Worm (Caenorhabditis elegans) whole organism, early embryonic: ENCODE results near the gene str-27.

Experiments used
- B0310.2 ChIP-seq: sonication (generic microtip); optimal IDR thresholded peaks from 2 replicates; lab custom pipeline; 2016; ENCODE audit warnings: mild to moderate bottlenecking, missing genetic modification characterization, missing compliant biosample characterization
- F13C5.2 ChIP-seq: sonication (generic microtip); optimal IDR thresholded peaks from 2 replicates; lab custom pipeline; 2017; ENCODE audit warnings: mild to moderate bottlenecking, missing genetic modification characterization, inconsistent platforms, missing compliant biosample characterization
- aly-1 ChIP-seq: sonication (generic microtip); optimal IDR thresholded peaks from 2 replicates; lab custom pipeline; 2016; ENCODE audit warnings: missing genetic modification characterization, missing compliant biosample characterization
- ama-1 ChIP-seq: fragments of 150-350 bp; optimal IDR thresholded peaks from 2 replicates; lab custom pipeline; 2014
- ceh-13 ChIP-seq: fragments of 200-800 bp; sonication (Bioruptor generic); optimal IDR thresholded peaks from 2 replicates; lab custom pipeline; 2018; ENCODE audit warnings: mild to moderate bottlenecking, missing genetic modification characterization, missing compliant biosample characterization
- ceh-36 ChIP-seq: sonication (generic microtip); optimal IDR thresholded peaks from 2 replicates; lab custom pipeline; 2016; ENCODE audit warnings: missing genetic modification characterization, inconsistent platforms, missing compliant biosample characterization
- ets-7 ChIP-seq: sonication (generic microtip); optimal IDR thresholded peaks from 2 replicates; lab custom pipeline; 2016; ENCODE audit warnings: missing genotype, missing genetic modification characterization, missing compliant biosample characterization
- flt-1 ChIP-seq: fragments of 200-800 bp; sonication (Bioruptor generic); IDR thresholded peaks from 2 replicates; pipeline ENCODE4 v1.3.6; 2022; ENCODE audit warnings: missing genetic modification characterization, missing compliant biosample characterization
- hmbx-1 ChIP-seq: sonication (generic microtip); optimal IDR thresholded peaks from 2 replicates; lab custom pipeline; 2016; ENCODE audit warnings: mild to moderate bottlenecking, missing genetic modification characterization, missing compliant biosample characterization
- hmg-4 ChIP-seq: fragments of 200-800 bp; sonication (Bioruptor generic); optimal IDR thresholded peaks from 2 replicates; lab custom pipeline; 2018; ENCODE audit warnings: mild to moderate bottlenecking, missing genetic modification characterization, missing compliant biosample characterization
- hnd-1 ChIP-seq: sonication (generic microtip); optimal IDR thresholded peaks from 2 replicates; lab custom pipeline; 2016; ENCODE audit warnings: missing genetic modification characterization, missing compliant biosample characterization
- pes-1 ChIP-seq: fragments of 200-800 bp; sonication (Bioruptor generic); IDR thresholded peaks from 2 replicates; pipeline ENCODE4 v1.3.6; 2022; ENCODE audit warnings: missing genetic modification reagents, missing genetic modification characterization, missing compliant biosample characterization
- scrt-1 ChIP-seq: fragments of 200-800 bp; sonication (Bioruptor generic); IDR thresholded peaks from 2 replicates; pipeline ENCODE4 v1.3.6; 2022; ENCODE audit warnings: missing genetic modification characterization, missing compliant biosample characterization
- sea-1 ChIP-seq: fragments of 200-800 bp; sonication (Bioruptor generic); conservative IDR thresholded peaks from 2 replicates; pipeline ENCODE4 v1.3.6; 2022; ENCODE audit warnings: missing genetic modification characterization, missing compliant biosample characterization
- tbx-11 ChIP-seq: fragments of 200-800 bp; sonication (Bioruptor generic); IDR thresholded peaks from 2 replicates; pipeline ENCODE4 v1.3.6; 2022; ENCODE audit warnings: missing genetic modification characterization, missing compliant biosample characterization
- tbx-37 ChIP-seq: fragments of 200-800 bp; sonication (Bioruptor generic); conservative IDR thresholded peaks from 2 replicates; pipeline ENCODE4 v1.3.6; 2022; ENCODE audit warnings: missing genetic modification reagents, missing genetic modification characterization, missing compliant biosample characterization
- tra-4 ChIP-seq: sonication (generic microtip); optimal IDR thresholded peaks from 2 replicates; lab custom pipeline; 2017; ENCODE audit warnings: missing genetic modification characterization, missing compliant biosample characterization

Gene str-27

DNA sequence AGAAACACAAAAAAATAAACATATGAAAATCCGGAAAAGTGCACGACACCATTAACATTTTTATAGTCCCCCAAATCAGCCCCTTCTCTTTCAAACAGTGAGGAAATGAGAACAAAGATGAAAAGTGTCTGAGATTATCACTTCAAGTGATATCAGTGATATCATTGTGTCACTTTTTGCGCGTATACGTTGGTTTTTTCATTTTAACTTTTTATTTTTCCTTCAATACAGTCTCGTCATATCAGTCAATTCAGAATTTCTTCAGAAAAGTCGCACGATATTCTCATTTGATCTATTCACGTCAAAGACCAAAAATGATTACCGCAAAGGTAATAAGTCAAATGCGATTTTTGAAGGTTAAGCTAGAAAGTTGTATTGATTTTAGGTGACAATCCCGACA lies 30.9 kb downstream of the str-27 start, which contains the start of gene twk-34:
Gene twk-34, plus strand, starts transcription at position 216 of the 400 bp plus-strand sequence.
- TF ChIP-seq tbx-11: no peak
- no peak for TF ChIP-seq ceh-36 (tag; lab: Kevin White, UChicago)
- TF ChIP-seq B0310.2 (tag; lab: Kevin White, UChicago): no peak
- TF ChIP-seq hnd-1: no peak
- no peak for TF ChIP-seq scrt-1 (GFP tag; lab: Robert Waterston, UW)

DNA sequence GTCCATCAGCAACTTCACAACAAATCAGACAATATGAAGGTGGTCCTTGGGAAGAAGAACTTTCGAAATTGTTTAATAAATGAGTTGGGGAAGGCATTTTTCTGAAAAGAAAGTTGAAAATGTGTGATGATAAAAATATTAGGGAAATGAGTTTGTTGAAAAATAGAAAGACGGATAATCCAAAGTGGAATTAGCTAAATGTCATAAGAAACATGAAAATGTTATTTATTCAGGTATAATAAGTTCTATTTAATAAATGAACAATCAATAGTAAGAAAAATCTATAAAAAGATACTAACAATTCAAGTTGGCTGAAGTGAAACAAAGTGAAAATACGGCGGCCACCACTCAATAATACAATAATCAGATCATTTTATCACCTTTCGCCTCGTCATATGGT lies 33.4 kb downstream of the str-27 start, which contains the start of gene nhr-53:
Gene nhr-53, minus strand, starts transcription at position 101 of the 400 bp plus-strand sequence.
- TF ChIP-seq hmbx-1 (no peak), ceh-36 (tag; lab: Kevin White, UChicago) (no peak), tbx-11 (no peak), pes-1 (no peak), ets-7 (tag; lab: Kevin White, UChicago) (no peak), ama-1 (no peak), flt-1 (GFP tag; lab: Robert Waterston, UW) (no peak), B0310.2 (tag; lab: Kevin White, UChicago) (no peak), aly-1 (tag; lab: Kevin White, UChicago) (no peak), tra-4 (no peak), hnd-1 (no peak), tbx-37 (GFP tag; lab: Robert Waterston, UW) (no peak), ceh-13 (GFP tag; lab: Kevin White, UChicago) (no peak)

DNA sequence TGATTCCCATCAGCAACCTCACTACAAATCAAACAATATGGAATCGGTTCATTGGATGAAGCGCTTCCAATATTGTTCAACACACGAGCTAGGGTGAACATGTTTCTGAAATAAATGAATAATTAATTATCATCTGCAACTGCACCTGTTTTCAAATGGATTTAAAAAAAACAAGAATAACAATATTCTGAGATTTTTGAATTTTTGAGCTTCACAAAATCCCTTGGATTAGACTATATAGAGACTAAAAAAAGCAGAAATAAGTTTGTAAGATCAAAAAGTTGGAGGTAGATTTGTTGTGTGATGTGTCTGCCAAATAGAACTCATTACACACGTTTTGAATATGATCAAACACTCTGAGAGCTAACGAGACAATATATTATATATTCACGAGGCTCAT lies 35.8 kb downstream of the str-27 start, which contains the start of gene nhr-199:
Gene nhr-199, minus strand, starts transcription at position 101 of the 400 bp plus-strand sequence.
- TF ChIP-seq scrt-1 (GFP tag; lab: Robert Waterston, UW): no peak
- TF ChIP-seq ets-7 (tag; lab: Kevin White, UChicago): no peak
- TF ChIP-seq ceh-36 (tag; lab: Kevin White, UChicago): no peak
- TF ChIP-seq tbx-11: no peak
- no peak for TF ChIP-seq tra-4
- TF ChIP-seq hnd-1: no peak
- TF ChIP-seq hmg-4: no peak
- TF ChIP-seq hmbx-1: no peak
- no peak for TF ChIP-seq tbx-37 (GFP tag; lab: Robert Waterston, UW)
- TF ChIP-seq ama-1: no peak
- no peak for TF ChIP-seq sea-1 (GFP tag; lab: Robert Waterston, UW)

DNA sequence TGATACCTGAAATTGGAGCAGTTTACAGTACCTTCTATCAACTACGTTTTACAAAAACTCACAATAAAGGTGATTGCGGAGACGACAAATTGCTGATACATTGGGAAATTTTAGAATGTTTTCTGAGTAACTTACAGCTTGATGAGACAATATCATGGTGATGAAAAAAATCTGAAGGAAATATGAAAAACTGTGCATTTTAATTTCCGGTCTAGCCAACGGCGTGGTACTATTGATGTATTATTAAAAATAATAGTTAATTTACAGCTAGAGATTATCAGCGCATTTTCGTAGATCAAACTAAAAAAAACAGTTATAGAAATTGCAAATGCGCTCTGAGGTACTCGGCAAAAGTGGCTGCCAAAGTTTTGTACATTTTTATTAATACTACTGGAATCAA lies 37.5 kb downstream of the str-27 start, which contains the start of gene srx-29:
Gene srx-29, minus strand, starts transcription at position 101 of the 400 bp plus-strand sequence.
- TF ChIP-seq hmg-4: no peak
- no peak for TF ChIP-seq tbx-37 (GFP tag; lab: Robert Waterston, UW)
- no peak for TF ChIP-seq tra-4
- TF ChIP-seq ceh-13 (GFP tag; lab: Kevin White, UChicago): no peak
- no peak for TF ChIP-seq B0310.2 (tag; lab: Kevin White, UChicago)
- no peak for TF ChIP-seq hmbx-1
- no peak for TF ChIP-seq pes-1
- TF ChIP-seq ama-1: no peak
- TF ChIP-seq ets-7 (tag; lab: Kevin White, UChicago): no peak
- no peak for TF ChIP-seq scrt-1 (GFP tag; lab: Robert Waterston, UW)
- TF ChIP-seq F13C5.2 (tag; lab: Kevin White, UChicago): no peak
- no peak for TF ChIP-seq flt-1 (GFP tag; lab: Robert Waterston, UW)
- TF ChIP-seq tbx-11: no peak
- TF ChIP-seq aly-1 (tag; lab: Kevin White, UChicago): no peak
- no peak for TF ChIP-seq sea-1 (GFP tag; lab: Robert Waterston, UW)
- TF ChIP-seq hnd-1: no peak

DNA sequence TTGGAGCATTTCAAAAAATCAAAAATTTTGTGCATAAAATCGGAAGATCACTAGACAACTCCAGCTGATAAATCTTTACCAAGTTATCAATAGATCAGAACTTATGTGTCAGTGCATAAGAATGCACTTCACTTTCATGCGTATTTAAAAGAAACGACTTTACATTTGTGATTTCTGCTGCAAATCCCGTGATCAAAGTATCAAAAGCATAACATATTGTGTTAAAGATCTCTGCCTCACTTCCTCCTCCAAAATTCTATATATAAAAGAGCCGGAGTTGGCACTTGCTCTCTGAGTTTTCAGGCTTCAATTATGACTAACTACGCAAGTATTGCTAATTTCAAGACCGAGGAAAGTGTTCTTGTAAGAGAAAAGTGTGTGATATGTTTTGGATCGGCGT lies 41.9 kb downstream of the str-27 start, which contains the start of gene nhr-198:
Gene nhr-198, plus strand, starts transcription at position 313 of the 400 bp plus-strand sequence.
- TF ChIP-seq sea-1 (GFP tag; lab: Robert Waterston, UW) (no peak), ama-1 (no peak), tbx-37 (GFP tag; lab: Robert Waterston, UW) (no peak), flt-1 (GFP tag; lab: Robert Waterston, UW) (no peak), hmbx-1 (no peak), tbx-11 (no peak), ets-7 (tag; lab: Kevin White, UChicago) (no peak), ceh-13 (GFP tag; lab: Kevin White, UChicago) (no peak), hnd-1 (no peak), aly-1 (tag; lab: Kevin White, UChicago) (no peak), tra-4 (no peak), pes-1 (no peak)

DNA sequence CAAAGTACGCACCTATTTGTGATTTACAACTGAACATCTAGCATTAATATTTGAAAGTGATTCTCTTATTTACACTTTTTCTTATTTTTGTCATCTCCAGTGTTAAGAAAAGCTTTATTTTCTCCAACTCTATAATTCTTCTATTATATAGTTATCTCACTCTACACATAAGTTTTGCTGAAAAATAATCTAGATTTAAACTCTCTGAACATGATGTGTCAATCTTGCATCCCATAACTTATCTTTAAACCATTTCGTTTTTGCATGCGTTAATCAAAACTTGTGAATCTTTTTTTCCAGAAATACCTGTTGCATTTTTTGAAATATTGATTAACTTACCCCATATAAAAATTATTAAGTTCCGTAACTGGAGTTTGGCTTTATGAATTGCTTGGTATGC lies 45.7 kb downstream of the str-27 start, which contains the start of gene nhr-268:
Gene nhr-268, plus strand, starts transcription at position 301 of the 400 bp plus-strand sequence.
- TF ChIP-seq aly-1 (tag; lab: Kevin White, UChicago) (no peak), tbx-11 (no peak)

DNA sequence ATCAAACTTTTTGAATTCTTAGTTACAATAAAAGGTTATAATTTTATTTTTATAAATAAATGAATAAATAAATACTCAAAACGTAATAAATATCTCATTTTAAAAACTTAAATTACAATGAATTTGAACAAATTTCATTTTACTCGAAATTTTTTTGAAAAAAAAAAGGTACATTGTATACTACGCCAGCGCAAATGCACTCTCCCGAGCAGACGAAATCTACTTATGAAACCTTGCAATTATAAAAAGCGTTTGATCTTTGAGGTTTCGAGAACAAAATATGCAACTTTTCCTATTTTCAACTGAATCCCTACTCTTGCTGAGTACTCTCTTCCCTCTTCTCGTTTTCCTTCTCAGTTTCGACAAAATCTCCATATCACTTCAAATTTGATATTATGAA lies 48.0 kb downstream of the str-27 start, which contains the start of gene nhr-197:
Gene nhr-197, plus strand, starts transcription at position 301 of the 400 bp plus-strand sequence.
- no peak for TF ChIP-seq aly-1 (tag; lab: Kevin White, UChicago)
- TF ChIP-seq tbx-37 (GFP tag; lab: Robert Waterston, UW): no peak
- no peak for TF ChIP-seq hmg-4
- no peak for TF ChIP-seq tbx-11
- TF ChIP-seq flt-1 (GFP tag; lab: Robert Waterston, UW): no peak
- TF ChIP-seq sea-1 (GFP tag; lab: Robert Waterston, UW): no peak
- TF ChIP-seq B0310.2 (tag; lab: Kevin White, UChicago): no peak
- no peak for TF ChIP-seq ets-7 (tag; lab: Kevin White, UChicago)
- TF ChIP-seq F13C5.2 (tag; lab: Kevin White, UChicago): no peak
- TF ChIP-seq scrt-1 (GFP tag; lab: Robert Waterston, UW): no peak
- TF ChIP-seq tra-4: no peak

DNA sequence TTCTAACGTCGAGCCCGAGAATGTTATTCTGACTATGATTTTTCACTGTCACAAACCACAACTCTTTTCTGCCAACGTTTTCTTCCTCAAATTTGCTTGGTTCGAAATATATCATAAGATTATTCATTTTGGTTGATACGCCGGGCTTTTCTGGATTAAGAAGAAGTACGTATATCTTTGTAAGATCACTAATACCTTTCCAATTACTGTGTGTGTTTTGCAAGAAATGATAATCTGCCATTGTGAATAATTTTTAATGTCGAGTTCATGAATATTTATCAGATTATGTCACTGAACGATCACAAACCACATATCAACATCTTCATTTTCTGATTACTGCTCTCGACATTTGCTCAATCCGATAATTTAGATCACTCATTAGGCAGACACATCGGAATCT lies 50.0 kb downstream of the str-27 start, which contains the start of gene nhr-196:
Gene nhr-196, plus strand, starts transcription at position 118 of the 400 bp plus-strand sequence.
- no peak for TF ChIP-seq tra-4
- TF ChIP-seq sea-1 (GFP tag; lab: Robert Waterston, UW): no peak
- TF ChIP-seq B0310.2 (tag; lab: Kevin White, UChicago): no peak
- TF ChIP-seq ceh-36 (tag; lab: Kevin White, UChicago): no peak
- TF ChIP-seq aly-1 (tag; lab: Kevin White, UChicago): no peak
- TF ChIP-seq hmbx-1: no peak
- TF ChIP-seq hmg-4: no peak
- no peak for TF ChIP-seq ama-1
- TF ChIP-seq ceh-13 (GFP tag; lab: Kevin White, UChicago): no peak
- no peak for TF ChIP-seq tbx-37 (GFP tag; lab: Robert Waterston, UW)
- TF ChIP-seq ets-7 (tag; lab: Kevin White, UChicago): no peak
